Fruit fly (Drosophila melanogaster) whole organism: ENCODE measurements around the gene CG10096.

ENCODE experiments used
- psq ChIP-seq: fragments of >200 bp; optimal IDR thresholded peaks from 2 replicates; lab custom pipeline; 2017
- usp ChIP-seq: fragments of >200 bp; optimal IDR thresholded peaks from 2 replicates; lab custom pipeline; 2017; ENCODE audit warnings: missing biosample characterization, missing genetic modification characterization, mixed read lengths

DNA sequence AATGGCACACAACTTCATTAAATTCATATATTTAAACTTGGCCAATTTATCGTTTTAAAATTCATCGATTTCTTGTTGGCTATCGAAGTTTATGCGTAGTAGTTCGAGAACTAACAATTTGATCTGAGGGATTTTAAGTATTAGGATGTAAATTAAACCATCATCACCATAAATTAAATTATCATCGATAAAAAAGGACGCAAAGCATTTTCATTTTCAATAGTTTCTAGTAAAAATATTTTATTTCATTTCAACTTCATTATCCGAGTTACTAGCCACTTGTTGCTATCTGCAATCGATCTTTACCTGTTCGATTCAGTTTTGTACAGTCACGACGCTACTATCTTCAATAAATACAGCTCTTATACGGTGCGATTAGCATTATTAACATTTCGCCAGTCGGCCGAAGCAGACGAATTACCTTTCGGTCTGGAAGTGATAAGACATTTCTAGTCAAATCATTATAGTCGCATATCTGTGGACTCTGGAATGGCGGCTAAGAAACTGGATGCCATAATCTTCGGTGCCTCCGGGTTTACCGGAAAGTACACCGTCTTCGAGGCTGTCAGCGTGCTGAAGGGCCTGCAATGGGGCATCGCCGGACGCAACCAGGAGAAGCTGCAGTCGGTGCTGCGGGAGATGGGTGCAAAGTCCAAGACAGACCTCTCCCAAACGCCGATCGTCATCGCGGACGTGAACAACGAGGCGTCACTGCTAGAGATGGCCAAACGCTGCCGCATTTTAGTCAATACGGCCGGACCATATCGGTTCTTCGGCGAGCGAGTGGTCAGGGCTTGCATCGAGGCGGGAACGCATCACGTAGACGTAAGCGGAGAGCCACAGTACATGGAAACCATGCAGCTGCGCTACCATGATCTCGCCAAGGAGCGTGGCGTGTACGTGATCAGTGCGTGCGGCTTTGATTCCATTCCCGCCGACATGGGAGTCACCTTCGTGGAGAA is 10.7 kb upstream of the CG10096 start, which contains the start of gene CG5167:
- TF ChIP-seq psq (lab: Kevin White, UChicago): no peak
- no peak for TF ChIP-seq usp (GFP tag; lab: Kevin White, UChicago)
